Worm (Caenorhabditis elegans) whole organism, L4 larva: Measurements from ENCODE around the gene K10D2.8.

Experiments
- D1046.2 ChIP-seq: fragments of 200-800 bp; sonication (Bioruptor generic); IDR thresholded peaks from 2 replicates; pipeline ENCODE4 v1.3.6; 2022; ENCODE audit warnings: missing genetic modification characterization, missing compliant biosample characterization
- T26A8.4 ChIP-seq: fragments of 200-800 bp; sonication (Bioruptor generic); IDR thresholded peaks from 2 replicates; pipeline ENCODE4 v1.3.6; 2022; ENCODE audit warnings: missing genetic modification characterization, missing compliant biosample characterization
- Y5F2A.4 ChIP-seq: fragments of 200-800 bp; sonication (Bioruptor generic); optimal IDR thresholded peaks from 2 replicates; lab custom pipeline; 2018; ENCODE audit warnings: mild to moderate bottlenecking, missing genetic modification characterization, missing compliant biosample characterization
- ZK337.2 ChIP-seq: fragments of 200-800 bp; sonication (Bioruptor generic); IDR thresholded peaks from 2 replicates; pipeline ENCODE4 v1.3.6; 2022; ENCODE audit warnings: missing genetic modification reagents, missing genetic modification characterization, missing compliant biosample characterization
- ZK546.5 ChIP-seq, 2 experiments: sonication (generic microtip); optimal IDR thresholded peaks; 2 replicates each; lab custom pipeline; 2017; ENCODE audit warnings: missing biosample characterization in 2 of 2, missing genetic modification characterization in 2 of 2
- attf-4 ChIP-seq: sonication (generic microtip); optimal IDR thresholded peaks from 3 replicates; lab custom pipeline; 2017; ENCODE audit warnings: missing biosample characterization, missing genetic modification characterization
- cey-2 ChIP-seq: sonication (generic microtip); optimal IDR thresholded peaks from 3 replicates; lab custom pipeline; 2017; ENCODE audit warnings: missing genetic modification characterization, mild to moderate bottlenecking, missing compliant biosample characterization, antibody characterized with exemption, borderline replicate concordance; ENCODE audit not compliant: insufficient read depth
- ctbp-1 ChIP-seq: fragments of 200-800 bp; sonication (Bioruptor generic); IDR thresholded peaks from 2 replicates; pipeline ENCODE4 v1.3.6; 2022; ENCODE audit warnings: missing genetic modification reagents, missing genetic modification characterization, missing compliant biosample characterization
- daf-16 ChIP-seq, 3 experiments: sonication (generic microtip); optimal IDR thresholded peaks; 2 replicates each; lab custom pipeline; 2016 to 2017; ENCODE audit warnings: missing genetic modification characterization in 3 of 3, missing genetic modification reagents in 3 of 3, mild to moderate bottlenecking in 2 of 3, missing compliant biosample characterization in 2 of 3, missing biosample characterization in 1 of 3, moderate library complexity in 1 of 3
- daf-8 ChIP-seq: fragments of 200-800 bp; sonication (Bioruptor generic); IDR thresholded peaks from 2 replicates; pipeline ENCODE4 v1.3.6; 2022; ENCODE audit warnings: missing genetic modification characterization, missing compliant biosample characterization
- dmd-6 ChIP-seq: fragments of 200-800 bp; sonication (Bioruptor generic); IDR thresholded peaks from 2 replicates; pipeline ENCODE4 v1.3.6; 2022; ENCODE audit warnings: missing genetic modification reagents, missing genetic modification characterization, missing compliant biosample characterization
- duxl-1 ChIP-seq: sonication (generic microtip); optimal IDR thresholded peaks from 2 replicates; lab custom pipeline; 2016; ENCODE audit warnings: mild to moderate bottlenecking, missing genetic modification characterization, moderate library complexity, missing compliant biosample characterization; ENCODE audit not compliant: poor library complexity
- dve-1 ChIP-seq: sonication (generic microtip); optimal IDR thresholded peaks from 2 replicates; lab custom pipeline; 2017; ENCODE audit warnings: antibody characterized with exemption, mild to moderate bottlenecking, missing genetic modification characterization, missing compliant biosample characterization; ENCODE audit not compliant: insufficient read depth
- hif-1 ChIP-seq, 2 experiments: sonication (generic microtip); optimal IDR thresholded peaks; 2 replicates each; lab custom pipeline; 2016 to 2017; ENCODE audit warnings: missing compliant biosample characterization in 2 of 2, missing genetic modification characterization in 2 of 2, missing genetic modification reagents in 2 of 2, missing genotype in 2 of 2, mild to moderate bottlenecking in 1 of 2
- hmg-1.1 ChIP-seq: fragments of 200-800 bp; sonication (Bioruptor generic); IDR thresholded peaks from 2 replicates; pipeline ENCODE4 v1.3.6; 2022; ENCODE audit warnings: missing genetic modification reagents, missing genetic modification characterization, missing compliant biosample characterization
- lin-15B ChIP-seq: fragments of 150-350 bp; sonication (generic microtip); optimal IDR thresholded peaks from 3 replicates; lab custom pipeline; 2014; ENCODE audit warnings: missing biosample characterization, missing genetic modification characterization
- lsy-2 ChIP-seq, 2 experiments: fragments of 150-350 bp in 1 of 2; sonication (generic microtip) in 1 of 2; optimal IDR thresholded peaks; 2 replicates each; lab custom pipeline; 2014 to 2017; ENCODE audit warnings: missing biosample characterization in 2 of 2, missing genetic modification characterization in 2 of 2
- mdt-29 ChIP-seq: fragments of 200-800 bp; sonication (Bioruptor generic); IDR thresholded peaks from 2 replicates; pipeline ENCODE4 v1.3.6; 2022; ENCODE audit warnings: missing genetic modification reagents, missing genetic modification characterization, missing compliant biosample characterization
- mes-2 ChIP-seq: sonication (generic microtip); optimal IDR thresholded peaks from 2 replicates; lab custom pipeline; 2016; ENCODE audit warnings: missing genotype, mild to moderate bottlenecking, missing genetic modification characterization, missing compliant biosample characterization; ENCODE audit not compliant: poor library complexity, severe bottlenecking
- nhr-111 ChIP-seq: fragments of 200-800 bp; sonication (Bioruptor generic); optimal IDR thresholded peaks from 2 replicates; lab custom pipeline; 2018; ENCODE audit warnings: mild to moderate bottlenecking, missing genetic modification characterization, missing compliant biosample characterization
- nhr-25 ChIP-seq: sonication (generic microtip); optimal IDR thresholded peaks from 2 replicates; lab custom pipeline; 2017; ENCODE audit warnings: missing genetic modification characterization, mild to moderate bottlenecking, missing compliant biosample characterization, antibody characterized with exemption, moderate library complexity, borderline replicate concordance; ENCODE audit not compliant: insufficient read depth
- nhr-28 ChIP-seq: fragments of 150-350 bp; optimal IDR thresholded peaks from 2 replicates; lab custom pipeline; 2014; ENCODE audit warnings: missing biosample characterization, missing genetic modification characterization
- nhr-42 ChIP-seq: fragments of 200-800 bp; sonication (Bioruptor generic); IDR thresholded peaks from 2 replicates; pipeline ENCODE4 v1.3.6; 2022; ENCODE audit warnings: missing genetic modification characterization, missing compliant biosample characterization
- nhr-48 ChIP-seq: sonication (generic microtip); optimal IDR thresholded peaks from 2 replicates; lab custom pipeline; 2016; ENCODE audit warnings: mild to moderate bottlenecking, missing genetic modification characterization, missing compliant biosample characterization
- nhr-6 ChIP-seq: fragments of 150-350 bp; optimal IDR thresholded peaks from 2 replicates; lab custom pipeline; 2014; ENCODE audit warnings: missing biosample characterization, missing genetic modification characterization
- nhr-76 ChIP-seq: fragments of 150-350 bp; optimal IDR thresholded peaks from 2 replicates; lab custom pipeline; 2014; ENCODE audit warnings: missing biosample characterization, missing genetic modification characterization
- pha-4 ChIP-seq, 2 experiments: fragments of 150-350 bp in 1 of 2; fragments of 200-800 bp in 1 of 2; sonication (Bioruptor generic) in 1 of 2; IDR thresholded peaks in 1 of 2; optimal IDR thresholded peaks in 1 of 2; 2 replicates each; pipeline versions ENCODE4 v1.3.6 to Lab custom; 2014 to 2022; ENCODE audit warnings: missing genetic modification characterization in 2 of 2, missing genetic modification reagents in 2 of 2, missing biosample characterization in 1 of 2, missing compliant biosample characterization in 1 of 2
- pqm-1 ChIP-seq: sonication (generic microtip); optimal IDR thresholded peaks from 2 replicates; lab custom pipeline; 2017; ENCODE audit warnings: missing biosample characterization, missing genetic modification characterization
- rbr-2 ChIP-seq: sonication (generic microtip); optimal IDR thresholded peaks from 2 replicates; lab custom pipeline; 2016; ENCODE audit warnings: missing genotype, missing genetic modification characterization, missing compliant biosample characterization
- skn-1 ChIP-seq: fragments of 150-350 bp; optimal IDR thresholded peaks from 2 replicates; lab custom pipeline; 2014; ENCODE audit warnings: missing biosample characterization, missing genetic modification characterization
- tag-97 ChIP-seq: fragments of 200-800 bp; sonication (Bioruptor generic); IDR thresholded peaks from 2 replicates; pipeline ENCODE4 v1.3.6; 2022; ENCODE audit warnings: missing genetic modification characterization, missing compliant biosample characterization
- tra-1 ChIP-seq: fragments of 200-800 bp; sonication (Bioruptor generic); IDR thresholded peaks from 2 replicates; pipeline ENCODE4 v1.3.6; 2022; ENCODE audit warnings: missing genetic modification reagents, missing genetic modification characterization, missing compliant biosample characterization
- unc-130 ChIP-seq: sonication (generic microtip); optimal IDR thresholded peaks from 2 replicates; lab custom pipeline; 2016; ENCODE audit warnings: missing genetic modification reagents, missing genetic modification characterization, missing compliant biosample characterization
- ztf-11 ChIP-seq: fragments of 150-350 bp; optimal IDR thresholded peaks from 2 replicates; lab custom pipeline; 2014; ENCODE audit warnings: missing biosample characterization, missing genetic modification characterization

K10D2.8 gene

DNA sequence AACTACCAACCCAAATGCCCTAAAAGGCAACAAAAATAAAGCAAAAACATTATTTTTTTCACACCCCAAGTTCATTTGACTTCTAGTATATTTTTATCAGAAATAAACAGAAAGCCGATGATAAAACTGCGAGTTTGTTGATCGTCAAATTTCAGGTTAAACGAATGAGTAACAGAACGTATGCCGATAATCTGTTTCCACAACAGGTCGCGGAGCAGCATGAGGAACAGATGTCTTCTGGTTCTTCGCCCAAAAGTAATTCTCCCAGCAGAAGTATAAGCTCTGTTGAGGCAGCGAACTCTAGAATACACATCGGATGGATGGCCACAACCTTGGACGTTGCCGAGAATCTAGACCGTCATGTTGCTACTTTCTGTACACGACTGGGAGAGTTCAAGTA lies 41.9 kb downstream of the K10D2.8 start, which contains the start of gene prmt-5 (continued):
- TF ChIP-seq lsy-2 (tag; optimal IDR thresholded peaks at IDR 0.05; lab: Kevin White, UChicago), result peak in 1 of 2 experiments; percentile 54
- TF ChIP-seq hmg-1.1 (GFP tag; lab: Robert Waterston, UW), result no peak
- TF ChIP-seq dve-1 (tag; lab: Kevin White, UChicago), result peak; percentile 61
- peak; percentile 60; the same call in 1 of the 2 replicates for TF ChIP-seq D1046.2 (GFP tag; lab: Robert Waterston, UW)
- TF ChIP-seq nhr-48, result no peak
- TF ChIP-seq Y5F2A.4 (GFP tag; lab: Kevin White, UChicago), result peak; percentile 47
- no peak for TF ChIP-seq ZK337.2
- TF ChIP-seq mdt-29 (GFP tag; lab: Robert Waterston, UW), result no peak
- TF ChIP-seq ZK546.5 (tag; optimal IDR thresholded peaks at IDR 0.05; lab: Kevin White, UChicago), result no peak
- peak; percentile 45 for TF ChIP-seq unc-130 (GFP tag; lab: Kevin White, UChicago)

DNA sequence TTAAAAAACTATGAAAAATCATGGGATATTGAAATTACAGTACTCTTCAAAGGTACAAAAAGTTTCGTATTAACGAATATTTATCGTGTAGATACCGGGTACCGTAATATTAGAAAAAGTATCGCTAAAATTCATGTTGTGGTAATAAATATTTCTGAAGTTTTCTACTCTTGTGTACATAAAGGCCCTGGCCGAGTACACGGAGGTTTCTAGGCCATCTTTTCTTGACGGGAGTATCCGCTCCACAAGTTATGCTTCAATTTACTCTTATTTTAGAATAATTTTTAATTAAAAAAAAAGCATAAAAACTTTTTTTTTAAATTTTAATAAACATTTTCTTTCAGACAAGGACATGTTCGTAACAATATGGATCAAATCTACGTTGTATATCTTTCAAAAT lies 44.6 kb downstream of the K10D2.8 start:
- TF ChIP-seq mes-2 (tag; lab: Kevin White, UChicago) (peak; percentile 58), tra-1 (GFP tag; lab: Robert Waterston, UW) (no peak), daf-8 (GFP tag; lab: Robert Waterston, UW) (no peak), lin-15B (tag; lab: Kevin White, UChicago) (no peak), pqm-1 (no peak)

DNA sequence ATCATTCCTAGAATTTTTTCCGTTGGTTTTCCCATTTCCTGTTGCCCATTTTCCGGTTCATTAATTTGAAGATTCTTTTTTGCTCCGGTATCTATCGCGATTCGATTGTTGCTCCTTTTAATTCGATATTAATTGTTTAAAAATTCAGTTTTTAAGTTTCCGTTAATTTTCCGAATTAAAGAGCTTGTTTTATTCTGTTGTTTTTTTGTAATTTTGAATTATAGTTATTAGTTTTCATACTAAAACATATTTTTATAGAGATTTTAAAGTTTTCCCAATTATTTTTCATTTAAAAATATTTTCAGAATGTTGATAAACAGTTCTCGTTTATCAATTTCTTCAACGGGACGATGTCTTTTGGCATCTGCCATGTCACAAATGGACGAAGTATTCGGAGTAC lies 45.8 kb downstream of the K10D2.8 start, which contains the start of gene mrps-26:
Gene mrps-26, plus strand, starts transcription at position 301 of the 400 bp plus-strand sequence.
- TF ChIP-seq hif-1 (tag; optimal IDR thresholded peaks at IDR 0.05; lab: Kevin White, UChicago) (no peak), ctbp-1 (GFP tag; lab: Robert Waterston, UW) (no peak), nhr-76 (no peak), cey-2 (tag; lab: Kevin White, UChicago) (no peak), nhr-111 (GFP tag; lab: Kevin White, UChicago) (no peak), T26A8.4 (no peak), pha-4 (GFP tag; IDR thresholded peaks at IDR 0.05; lab: Robert Waterston, UW) (no peak), pha-4 (tag; optimal IDR thresholded peaks at IDR 0.05; lab: Kevin White, UChicago) (no peak), nhr-25 (tag; lab: Kevin White, UChicago) (no peak), ztf-11 (tag; lab: Kevin White, UChicago) (no peak), rbr-2 (no peak), D1046.2 (GFP tag; lab: Robert Waterston, UW) (no peak), dmd-6 (no peak), attf-4 (no peak), tag-97 (GFP tag; lab: Robert Waterston, UW) (no peak), duxl-1 (tag; lab: Kevin White, UChicago) (no peak), daf-16 (GFP tag; optimal IDR thresholded peaks at IDR 0.05; lab: Kevin White, UChicago) (no peak), daf-16 (tag; optimal IDR thresholded peaks at IDR 0.05; lab: Kevin White, UChicago) (no peak), nhr-6 (tag; lab: Kevin White, UChicago) (no peak), unc-130 (GFP tag; lab: Kevin White, UChicago) (no peak), skn-1 (tag; lab: Kevin White, UChicago) (no peak)

DNA sequence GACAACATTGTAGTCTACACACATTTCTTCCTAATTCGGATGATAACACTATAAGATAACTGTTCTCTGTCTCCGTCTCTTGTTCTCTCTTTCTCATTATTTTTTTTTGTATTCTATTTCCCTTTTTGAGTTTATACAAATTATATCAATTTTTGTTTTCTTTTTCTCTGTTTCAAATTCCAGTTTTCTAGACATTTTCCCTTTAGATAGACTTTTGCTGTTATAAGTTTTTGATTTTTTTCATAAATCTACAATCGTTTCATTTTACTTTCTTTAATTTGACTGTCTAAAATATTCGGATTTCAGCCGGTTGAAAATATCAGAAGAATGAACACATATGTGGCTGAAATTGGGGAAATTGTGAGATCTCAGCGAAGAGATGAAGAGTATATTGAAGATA lies 47.6 kb downstream of the K10D2.8 start, which contains the start of gene prx-10:
Gene prx-10, plus strand, starts transcription at position 301 of the 400 bp plus-strand sequence.
- no peak for TF ChIP-seq nhr-42 (GFP tag; lab: Robert Waterston, UW)
- peak; percentile 79 for TF ChIP-seq nhr-28 (tag; lab: Kevin White, UChicago)
